Fruit fly (Drosophila melanogaster) whole organism, adult: ENCODE data around the gene CG15597.

Experiments used
- CG11617 ChIP-seq: fragments of 200-800 bp; sonication (Bioruptor generic); optimal IDR thresholded peaks from 2 replicates; lab custom pipeline; 2017; ENCODE audit warnings: mild to moderate bottlenecking, missing biosample characterization, missing genetic modification reagents, missing genetic modification characterization
- CG12768 ChIP-seq: fragments of 200-800 bp; sonication (Bioruptor generic); optimal IDR thresholded peaks from 2 replicates; lab custom pipeline; 2017; ENCODE audit warnings: missing biosample characterization, missing genetic modification characterization, mild to moderate bottlenecking, moderate library complexity, missing genetic modification reagents
- CG14711 ChIP-seq: fragments of 200-800 bp; sonication (Bioruptor generic); optimal IDR thresholded peaks from 2 replicates; lab custom pipeline; 2018; ENCODE audit warnings: missing biosample characterization, mild to moderate bottlenecking, missing genetic modification characterization, moderate library complexity
- CG1620 ChIP-seq: fragments of 200-800 bp; sonication (Bioruptor generic); optimal IDR thresholded peaks from 2 replicates; lab custom pipeline; 2016; ENCODE audit warnings: missing biosample characterization, missing genetic modification characterization
- CG33017 ChIP-seq: fragments of 200-800 bp; sonication (Bioruptor generic); optimal IDR thresholded peaks from 2 replicates; lab custom pipeline; 2018; ENCODE audit warnings: missing biosample characterization, mild to moderate bottlenecking, missing genetic modification characterization, moderate library complexity
- CG5204 ChIP-seq: fragments of 200-800 bp; sonication (Bioruptor generic); optimal IDR thresholded peaks from 2 replicates; lab custom pipeline; 2016; ENCODE audit warnings: missing biosample characterization, missing genetic modification characterization
- CG7045 ChIP-seq: fragments of 200-800 bp; sonication (Bioruptor generic); optimal IDR thresholded peaks from 2 replicates; lab custom pipeline; 2017; ENCODE audit warnings: missing biosample characterization, mild to moderate bottlenecking, missing genetic modification characterization
- CG7101 ChIP-seq: fragments of 200-800 bp; sonication (Bioruptor generic); optimal IDR thresholded peaks from 2 replicates; lab custom pipeline; 2018; ENCODE audit warnings: missing biosample characterization, mild to moderate bottlenecking, missing genetic modification characterization, moderate library complexity
- Clk ChIP-seq: fragments of 200-800 bp; sonication (Bioruptor generic); optimal IDR thresholded peaks from 2 replicates; lab custom pipeline; 2017; ENCODE audit warnings: missing biosample characterization, missing genetic modification characterization
- Crg-1 ChIP-seq: fragments of 200-800 bp; sonication (Bioruptor generic); optimal IDR thresholded peaks from 2 replicates; lab custom pipeline; 2016; ENCODE audit warnings: missing biosample characterization, missing genetic modification characterization
- Hr96 ChIP-seq: fragments of 200-800 bp; sonication (Bioruptor generic); optimal IDR thresholded peaks from 2 replicates; lab custom pipeline; 2016; ENCODE audit warnings: missing biosample characterization, missing genetic modification characterization
- Mnt ChIP-seq: fragments of 200-800 bp; sonication (Bioruptor generic); optimal IDR thresholded peaks from 2 replicates; lab custom pipeline; 2016; ENCODE audit warnings: missing biosample characterization, mild to moderate bottlenecking, missing genetic modification characterization
- bab1 ChIP-seq: fragments of 200-800 bp; sonication (Bioruptor generic); optimal IDR thresholded peaks from 3 replicates; lab custom pipeline; 2019; ENCODE audit warnings: missing biosample characterization, mild to moderate bottlenecking, missing genetic modification characterization, moderate library complexity
- cic ChIP-seq: fragments of 200-800 bp; sonication (Bioruptor generic); optimal IDR thresholded peaks from 2 replicates; lab custom pipeline; 2017; ENCODE audit warnings: missing biosample characterization, mild to moderate bottlenecking, missing genetic modification characterization, moderate library complexity
- cnc ChIP-seq, 2 experiments: fragments of >200 bp; optimal IDR thresholded peaks; 2 replicates each; lab custom pipeline; 2017
- kay ChIP-seq: fragments of 200-800 bp; sonication (Bioruptor generic); peaks from one replicate; lab custom pipeline; 2016; ENCODE audit warnings: missing biosample characterization, missing genetic modification characterization, borderline replicate concordance
- ovo ChIP-seq: fragments of 200-800 bp; sonication (Bioruptor generic); optimal IDR thresholded peaks from 2 replicates; lab custom pipeline; 2016; ENCODE audit warnings: missing biosample characterization, missing genetic modification characterization
- pad ChIP-seq: fragments of 200-800 bp; sonication (Bioruptor generic); optimal IDR thresholded peaks from 3 replicates; lab custom pipeline; 2017; ENCODE audit warnings: missing biosample characterization, missing genetic modification characterization, mild to moderate bottlenecking, moderate library complexity, missing genetic modification reagents
- tj ChIP-seq: fragments of 200-800 bp; sonication (Bioruptor generic); optimal IDR thresholded peaks from 3 replicates; lab custom pipeline; 2017; ENCODE audit warnings: missing biosample characterization, mild to moderate bottlenecking, missing genetic modification characterization, moderate library complexity
- toe ChIP-seq: fragments of 200-800 bp; sonication (Bioruptor generic); optimal IDR thresholded peaks from 2 replicates; lab custom pipeline; 2016; ENCODE audit warnings: missing biosample characterization, missing genetic modification characterization

Gene CG15597

dm6 chr3R:6285100-6285499, at the start of gene CG15597:
CG15597 (minus strand) TSS chr3R:6285200.
- TF ChIP-seq CG5204 (no peak), tj (GFP tag; lab: Kevin White, UChicago) (no peak), CG11617 (no peak), bab1 (GFP tag; lab: Kevin White, UChicago) (no peak), cic (no peak), Clk (GFP tag; lab: Kevin White, UChicago) (no peak), cnc (optimal IDR thresholded peaks at IDR 0.05; lab: Kevin White, UChicago) (no peak), CG7101 (tag; lab: Kevin White, UChicago) (no peak), toe (GFP tag; lab: Kevin White, UChicago) (no peak), kay (no peak), Crg-1 (GFP tag; lab: Kevin White, UChicago) (no peak), ovo (GFP tag; lab: Kevin White, UChicago) (no peak), CG7045 (GFP tag; lab: Kevin White, UChicago) (no peak), CG33017 (tag; lab: Kevin White, UChicago) (no peak)

- TF ChIP-seq CG7101 (tag; lab: Kevin White, UChicago) = no peak
- no peak for TF ChIP-seq CG14711 (tag; lab: Kevin White, UChicago)
- TF ChIP-seq CG5204 = no peak
- no peak for TF ChIP-seq CG7045 (GFP tag; lab: Kevin White, UChicago)
- no peak for TF ChIP-seq ovo (GFP tag; lab: Kevin White, UChicago)
- no peak for TF ChIP-seq CG33017 (tag; lab: Kevin White, UChicago)
- no peak for TF ChIP-seq kay
- no peak for TF ChIP-seq cic
- no peak for TF ChIP-seq CG11617
- TF ChIP-seq Crg-1 (GFP tag; lab: Kevin White, UChicago) = no peak
- TF ChIP-seq CG12768 = no peak
- no peak for TF ChIP-seq toe (GFP tag; lab: Kevin White, UChicago)
- TF ChIP-seq tj (GFP tag; lab: Kevin White, UChicago) = no peak
- TF ChIP-seq Mnt (GFP tag; lab: Kevin White, UChicago) = no peak
- no peak for TF ChIP-seq Hr96 (GFP tag; lab: Kevin White, UChicago)
Measured at dm6 chr3R:6329774-6330298, 44.8 kb upstream of the CG15597 start, which contains the start of gene Osi18. Osi18 (plus strand) TSS chr3R:6330248.

- TF ChIP-seq tj (GFP tag; lab: Kevin White, UChicago) (no peak), bab1 (GFP tag; lab: Kevin White, UChicago) (no peak), toe (GFP tag; lab: Kevin White, UChicago) (no peak), CG1620 (GFP tag; lab: Kevin White, UChicago) (no peak), Clk (GFP tag; lab: Kevin White, UChicago) (no peak), CG11617 (no peak), CG7101 (tag; lab: Kevin White, UChicago) (no peak), CG5204 (no peak), cic (no peak), pad (no peak), Hr96 (GFP tag; lab: Kevin White, UChicago) (no peak), kay (no peak), cnc (optimal IDR thresholded peaks at IDR 0.05; lab: Kevin White, UChicago) (no peak), CG33017 (tag; lab: Kevin White, UChicago) (no peak), CG14711 (tag; lab: Kevin White, UChicago) (no peak), CG12768 (no peak)
Measured at dm6 chr3R:6315078-6315477, 30.1 kb upstream of the CG15597 start.

- TF ChIP-seq tj (GFP tag; lab: Kevin White, UChicago) = no peak
- no peak for TF ChIP-seq Clk (GFP tag; lab: Kevin White, UChicago)
- no peak for TF ChIP-seq Hr96 (GFP tag; lab: Kevin White, UChicago)
- TF ChIP-seq cnc (optimal IDR thresholded peaks at IDR 0.05; lab: Kevin White, UChicago) = no peak
- TF ChIP-seq CG33017 (tag; lab: Kevin White, UChicago) = no peak
- no peak for TF ChIP-seq cic
- TF ChIP-seq kay = no peak
Measured at dm6 chr3R:6311641-6312259, 26.8 kb upstream of the CG15597 start, which contains the start of gene Osi17. Osi17 (plus strand) TSS chr3R:6311772.

dm6 chr3R:6309676-6310075, 24.7 kb upstream of the CG15597 start, which contains the start of gene CG31560:
CG31560 (plus strand) TSS chr3R:6309976.
- TF ChIP-seq CG33017 (tag; lab: Kevin White, UChicago) (no peak), Hr96 (GFP tag; lab: Kevin White, UChicago) (no peak), cic (no peak), CG1620 (GFP tag; lab: Kevin White, UChicago) (no peak), tj (GFP tag; lab: Kevin White, UChicago) (no peak), ovo (GFP tag; lab: Kevin White, UChicago) (no peak), CG14711 (tag; lab: Kevin White, UChicago) (no peak), CG11617 (no peak), bab1 (GFP tag; lab: Kevin White, UChicago) (no peak), Mnt (GFP tag; lab: Kevin White, UChicago) (no peak), toe (GFP tag; lab: Kevin White, UChicago) (no peak), kay (no peak), Clk (GFP tag; lab: Kevin White, UChicago) (no peak), pad (no peak), CG12768 (no peak), CG7045 (GFP tag; lab: Kevin White, UChicago) (no peak), cnc (optimal IDR thresholded peaks at IDR 0.05; lab: Kevin White, UChicago) (no peak), CG5204 (no peak), Crg-1 (GFP tag; lab: Kevin White, UChicago) (no peak), CG7101 (tag; lab: Kevin White, UChicago) (no peak)

- TF ChIP-seq cic (no peak), toe (GFP tag; lab: Kevin White, UChicago) (no peak), CG5204 (no peak), Crg-1 (GFP tag; lab: Kevin White, UChicago) (no peak), tj (GFP tag; lab: Kevin White, UChicago) (no peak), cnc (optimal IDR thresholded peaks at IDR 0.05; lab: Kevin White, UChicago) (no peak), Mnt (GFP tag; lab: Kevin White, UChicago) (no peak), CG14711 (tag; lab: Kevin White, UChicago) (no peak), ovo (GFP tag; lab: Kevin White, UChicago) (no peak), kay (no peak)
Measured at dm6 chr3R:6306584-6306983, 21.6 kb upstream of the CG15597 start, which contains the start of gene CG46026. CG46026 (plus strand) TSS chr3R:6306884.
